Worm (Caenorhabditis elegans): ENCODE measurements around the gene ram-2.

Gene ram-2

DNA sequence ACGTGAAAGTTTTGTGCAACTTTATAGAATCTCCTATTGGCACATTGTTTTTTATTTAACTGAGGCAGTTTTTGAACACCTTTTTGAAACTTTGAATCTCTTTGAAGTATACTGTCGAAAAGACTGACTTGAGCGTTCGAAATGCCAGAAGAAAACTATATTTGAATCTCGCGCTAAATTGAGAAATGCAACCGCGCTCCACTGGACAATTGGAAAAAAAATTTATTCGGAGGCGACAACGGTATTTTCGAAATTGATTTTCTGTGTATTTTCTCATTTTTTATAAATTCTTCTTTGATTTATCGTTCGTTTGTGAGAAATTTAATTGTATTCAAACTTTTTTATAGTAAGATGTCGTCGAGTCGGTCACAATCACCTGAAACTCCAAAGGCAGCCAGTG is 5.3 kb upstream of the ram-2 start, which contains the start of gene let-858 (continued):
- TF ChIP-seq fkh-3 (tag; optimal IDR thresholded peaks at IDR 0.05) (no peak), attf-6 (GFP tag; IDR thresholded peaks at IDR 0.05) (no peak), F37B4.10 (GFP tag; IDR thresholded peaks at IDR 0.05) (no peak)

DNA sequence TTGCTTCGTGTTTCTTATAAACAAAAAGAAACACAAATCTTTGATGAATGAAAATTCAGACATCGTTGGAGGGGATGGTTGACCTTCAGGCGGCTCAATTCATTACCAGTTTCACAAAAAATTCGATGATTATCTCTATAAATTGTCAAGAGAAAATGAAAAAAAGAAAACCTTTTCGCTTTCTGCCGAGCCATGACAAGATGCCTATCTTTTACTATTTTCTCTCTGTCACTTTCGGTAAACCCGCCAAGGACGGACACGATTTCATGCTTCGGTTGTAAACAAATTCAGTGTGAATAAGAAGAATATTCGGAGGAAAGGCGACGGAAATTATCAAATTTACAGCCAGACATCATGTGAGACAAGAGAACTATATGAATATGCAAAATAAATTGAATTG is 4.0 kb upstream of the ram-2 start:
- TF ChIP-seq xnd-1 (tag; optimal IDR thresholded peaks at IDR 0.05) (no peak), F33H1.4 (GFP tag; IDR thresholded peaks at IDR 0.05) (no peak), F52B5.7 (tag; optimal IDR thresholded peaks at IDR 0.05) (no peak), lin-26 (GFP tag; IDR thresholded peaks at IDR 0.05) (no peak), nhr-80 (tag; optimal IDR thresholded peaks at IDR 0.05) (no peak), him-1 (tag; optimal IDR thresholded peaks at IDR 0.05) (no peak), ceh-27 (GFP tag; optimal IDR thresholded peaks at IDR 0.05) (no peak), pha-4 (tag; optimal IDR thresholded peaks at IDR 0.05) (no peak), nhr-120 (GFP tag; IDR thresholded peaks at IDR 0.05) (no peak), ceh-91 (GFP tag; IDR thresholded peaks at IDR 0.05) (no peak), lin-54 (GFP tag; optimal IDR thresholded peaks at IDR 0.05) (no peak), dox-1 (GFP tag; IDR thresholded peaks at IDR 0.05) (no peak), ceh-100 (GFP tag; IDR thresholded peaks at IDR 0.05) (no peak), sdz-38 (tag; optimal IDR thresholded peaks at IDR 0.05) (no peak), nfya-2 (GFP tag; IDR thresholded peaks at IDR 0.05) (no peak)

DNA sequence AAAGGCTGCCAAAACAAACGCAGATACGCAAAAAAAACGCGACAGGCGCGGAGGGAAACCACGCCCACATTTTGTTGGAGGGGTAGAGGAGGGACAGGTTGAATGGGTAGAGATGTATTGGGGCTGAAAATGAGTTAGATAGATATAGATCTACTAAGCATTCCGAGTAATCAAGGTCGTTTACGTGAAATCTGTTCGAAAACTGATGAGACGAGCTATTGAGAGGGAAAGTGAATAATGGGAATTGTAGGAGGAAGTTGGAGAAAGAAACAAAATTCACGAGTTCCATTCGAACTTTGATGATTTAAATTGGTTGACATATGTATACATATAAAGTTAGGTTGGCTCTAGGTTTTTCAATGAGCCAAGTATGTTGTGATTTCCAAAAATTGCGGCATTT is 203 bp upstream of the ram-2 start:
- no peak for TF ChIP-seq ets-4 (GFP tag; optimal IDR thresholded peaks at IDR 0.05)
- TF ChIP-seq xnd-1 (tag; optimal IDR thresholded peaks at IDR 0.05), result no peak
- no peak for TF ChIP-seq K11D2.4 (GFP tag; IDR thresholded peaks at IDR 0.05)
- TF ChIP-seq nfyb-1 (GFP tag; IDR thresholded peaks at IDR 0.05), result no peak
- no peak for TF ChIP-seq lin-26 (GFP tag; IDR thresholded peaks at IDR 0.05)
- no peak for TF ChIP-seq ceh-79 (tag; optimal IDR thresholded peaks at IDR 0.05)
- TF ChIP-seq lin-40 (tag; optimal IDR thresholded peaks at IDR 0.05), result no peak
- no peak for TF ChIP-seq F39B2.1 (GFP tag; IDR thresholded peaks at IDR 0.05)

DNA sequence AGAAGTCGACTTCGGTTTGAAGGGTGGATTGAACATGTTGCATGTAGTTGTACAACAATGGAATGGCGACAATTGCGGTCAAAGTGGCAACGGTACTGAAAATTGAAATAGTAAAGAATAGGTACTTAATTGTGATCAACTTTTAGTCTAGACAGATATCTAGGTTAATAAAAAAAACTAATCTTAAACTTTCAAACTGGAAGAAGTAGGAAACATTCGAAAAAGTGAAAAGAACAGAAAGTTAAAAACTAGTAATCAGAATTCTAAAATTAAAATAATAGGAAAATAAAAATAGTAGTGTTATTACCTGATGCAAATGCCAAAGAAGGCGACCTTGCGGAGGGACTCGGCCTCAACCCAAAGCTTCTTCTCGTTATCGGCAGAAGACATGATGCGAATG is 246 bp downstream of the ram-2 start:
- TF ChIP-seq ccch-3 (GFP tag; optimal IDR thresholded peaks at IDR 0.05) (no peak), B0019.2 (GFP tag; conservative IDR thresholded peaks at IDR 0.05) (no peak), unc-130 (GFP tag; optimal IDR thresholded peaks at IDR 0.05) (no peak), ceh-79 (tag; optimal IDR thresholded peaks at IDR 0.05) (no peak), B0035.1 (tag; optimal IDR thresholded peaks at IDR 0.05) (no peak), ceh-58 (GFP tag; IDR thresholded peaks at IDR 0.05) (no peak), hmg-1.2 (GFP tag; IDR thresholded peaks at IDR 0.05) (no peak), hmg-20 (GFP tag; IDR thresholded peaks at IDR 0.05) (no peak), F23B12.7 (tag; optimal IDR thresholded peaks at IDR 0.05; ENCODE audit: insufficient read depth) (no peak), chd-7 (tag; optimal IDR thresholded peaks at IDR 0.05) (no peak), lir-1 (GFP tag; conservative IDR thresholded peaks at IDR 0.05) (no peak), B0261.1 (tag; optimal IDR thresholded peaks at IDR 0.05) (no peak), aptf-2 (GFP tag; conservative IDR thresholded peaks at IDR 0.05) (no peak)

Measured in whole organism, young adult.